Fruit fly (Drosophila melanogaster) Kc167 (cell line): ENCODE measurements around the gene loh.

Source experiments
- Sin3A ChIP-seq: fragments of >200 bp; optimal IDR thresholded peaks from 2 replicates; lab custom pipeline; 2018; ENCODE audit warnings: missing external identifiers
- h ChIP-seq: fragments of >200 bp; optimal IDR thresholded peaks from 3 replicates; lab custom pipeline; 2018; ENCODE audit warnings: missing external identifiers
- insv ChIP-seq: fragments of >200 bp; optimal IDR thresholded peaks from 3 replicates; lab custom pipeline; 2018; ENCODE audit warnings: missing external identifiers
- psq ChIP-seq: fragments of >200 bp; optimal IDR thresholded peaks from 2 replicates; lab custom pipeline; 2017; ENCODE audit warnings: missing external identifiers

DNA sequence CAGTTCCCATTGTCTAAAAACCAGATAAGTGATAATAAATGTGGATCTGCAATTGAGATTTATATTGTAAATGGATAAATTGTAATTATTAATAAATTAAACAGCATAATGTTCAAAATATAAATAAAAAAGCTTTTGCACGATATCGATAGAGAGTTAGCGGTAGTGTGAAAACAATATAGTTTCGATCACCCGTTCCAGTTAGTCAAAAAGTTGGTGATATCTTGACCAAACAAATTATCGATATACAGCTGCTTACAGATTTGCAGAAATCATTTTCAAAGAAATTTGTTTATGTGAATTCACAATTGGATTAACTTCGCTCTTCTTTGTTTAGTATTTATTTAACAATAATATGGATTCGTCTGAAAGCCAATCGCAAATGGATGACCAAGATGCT lies 3.2 kb upstream of the loh start, which contains the start of gene Nse4:
- TF ChIP-seq Sin3A (lab: Kevin White, UChicago) (no peak), h (lab: Kevin White, UChicago) (no peak), insv (lab: Kevin White, UChicago) (no peak), psq (lab: Kevin White, UChicago) (no peak)
